Worm (Caenorhabditis elegans) whole organism, late embryonic: Measurements from ENCODE around the gene K04D7.6.

ENCODE experiments used
- C08G9.2 ChIP-seq: sonication (generic microtip); optimal IDR thresholded peaks from 2 replicates; lab custom pipeline; 2016; ENCODE audit warnings: mild to moderate bottlenecking, missing genetic modification characterization, moderate library complexity, missing compliant biosample characterization
- F13H6.1 ChIP-seq: sonication (generic microtip); optimal IDR thresholded peaks from 2 replicates; lab custom pipeline; 2016; ENCODE audit warnings: missing genetic modification characterization, missing compliant biosample characterization
- K02D7.2 ChIP-seq: sonication (generic microtip); optimal IDR thresholded peaks from 2 replicates; lab custom pipeline; 2017; ENCODE audit warnings: mild to moderate bottlenecking, missing genetic modification characterization, missing compliant biosample characterization
- Y22D7AL.16 ChIP-seq: sonication (generic microtip); optimal IDR thresholded peaks from 2 replicates; lab custom pipeline; 2016; ENCODE audit warnings: missing genetic modification characterization, missing compliant biosample characterization
- ceh-2 ChIP-seq: sonication (generic microtip); optimal IDR thresholded peaks from 2 replicates; lab custom pipeline; 2016; ENCODE audit warnings: missing genotype, missing genetic modification characterization, missing compliant biosample characterization
- ceh-31 ChIP-seq: sonication (generic microtip); optimal IDR thresholded peaks from 2 replicates; lab custom pipeline; 2016; ENCODE audit warnings: missing genetic modification characterization, missing compliant biosample characterization
- ceh-34 ChIP-seq: sonication (generic microtip); optimal IDR thresholded peaks from 2 replicates; lab custom pipeline; 2016; ENCODE audit warnings: mild to moderate bottlenecking, missing genetic modification characterization, missing compliant biosample characterization
- ceh-45 ChIP-seq: fragments of 200-800 bp; sonication (Bioruptor generic); IDR thresholded peaks from 2 replicates; pipeline ENCODE4 v1.3.6; 2022; ENCODE audit warnings: missing genetic modification reagents, missing genetic modification characterization, missing compliant biosample characterization
- ceh-48 ChIP-seq: sonication (generic microtip); optimal IDR thresholded peaks from 2 replicates; lab custom pipeline; 2016; ENCODE audit warnings: missing genetic modification characterization, inconsistent platforms, missing compliant biosample characterization
- ceh-9 ChIP-seq: sonication (generic microtip); optimal IDR thresholded peaks from 2 replicates; lab custom pipeline; 2016; ENCODE audit warnings: mild to moderate bottlenecking, missing genetic modification characterization, inconsistent platforms, missing compliant biosample characterization
- dmd-4 ChIP-seq: sonication (generic microtip); optimal IDR thresholded peaks from 2 replicates; lab custom pipeline; 2016; ENCODE audit warnings: borderline replicate concordance, missing genetic modification characterization, missing compliant biosample characterization
- elt-4 ChIP-seq: sonication (generic microtip); optimal IDR thresholded peaks from 2 replicates; lab custom pipeline; 2016; ENCODE audit warnings: missing genetic modification characterization, missing compliant biosample characterization
- ets-4 ChIP-seq: sonication (generic microtip); optimal IDR thresholded peaks from 2 replicates; lab custom pipeline; 2016; ENCODE audit warnings: missing genetic modification characterization, missing compliant biosample characterization
- eyg-1 ChIP-seq: sonication (generic microtip); optimal IDR thresholded peaks from 2 replicates; lab custom pipeline; 2016; ENCODE audit warnings: missing genotype, missing genetic modification characterization, missing compliant biosample characterization
- fkh-10 ChIP-seq: fragments of 150-350 bp; optimal IDR thresholded peaks from 2 replicates; lab custom pipeline; 2014; ENCODE audit warnings: missing biosample characterization, missing genetic modification reagents, missing genetic modification characterization
- fkh-6 ChIP-seq: sonication (generic microtip); optimal IDR thresholded peaks from 2 replicates; lab custom pipeline; 2016; ENCODE audit warnings: missing genetic modification characterization, missing compliant biosample characterization
- hlh-30 ChIP-seq: sonication (generic microtip); optimal IDR thresholded peaks from 2 replicates; lab custom pipeline; 2017; ENCODE audit warnings: antibody characterized with exemption, missing genetic modification characterization, missing compliant biosample characterization; ENCODE audit not compliant: insufficient read depth
- hlh-6 ChIP-seq: sonication (generic microtip); optimal IDR thresholded peaks from 2 replicates; lab custom pipeline; 2016; ENCODE audit warnings: missing genotype, missing genetic modification characterization, missing compliant biosample characterization
- hlh-8 ChIP-seq: sonication (generic microtip); optimal IDR thresholded peaks from 2 replicates; lab custom pipeline; 2016; ENCODE audit warnings: missing genotype, missing genetic modification characterization, missing compliant biosample characterization
- lin-11 ChIP-seq: fragments of 200-800 bp; sonication (Bioruptor generic); optimal IDR thresholded peaks from 2 replicates; lab custom pipeline; 2018; ENCODE audit warnings: mild to moderate bottlenecking, missing genetic modification characterization, missing compliant biosample characterization
- mec-3 ChIP-seq: sonication (generic microtip); optimal IDR thresholded peaks from 2 replicates; lab custom pipeline; 2016; ENCODE audit warnings: borderline replicate concordance, missing genetic modification characterization, missing compliant biosample characterization
- nfya-1 ChIP-seq: sonication (generic microtip); optimal IDR thresholded peaks from 2 replicates; lab custom pipeline; 2017; ENCODE audit warnings: missing genetic modification characterization, mild to moderate bottlenecking, missing compliant biosample characterization, antibody characterized with exemption, moderate library complexity
- odd-2 ChIP-seq: sonication (generic microtip); optimal IDR thresholded peaks from 2 replicates; lab custom pipeline; 2017; ENCODE audit warnings: antibody characterized with exemption, mild to moderate bottlenecking, missing genetic modification characterization, missing compliant biosample characterization
- pag-3 ChIP-seq: sonication (generic microtip); optimal IDR thresholded peaks from 2 replicates; lab custom pipeline; 2016; ENCODE audit warnings: missing compliant biosample characterization, missing genetic modification characterization, borderline replicate concordance
- pros-1 ChIP-seq: fragments of 150-350 bp; optimal IDR thresholded peaks from 2 replicates; lab custom pipeline; 2014; ENCODE audit warnings: missing biosample characterization, missing genetic modification reagents, missing genetic modification characterization
- ref-2 ChIP-seq: sonication (generic microtip); optimal IDR thresholded peaks from 2 replicates; lab custom pipeline; 2016; ENCODE audit warnings: missing genetic modification characterization, missing compliant biosample characterization
- syd-9 ChIP-seq: sonication (generic microtip); optimal IDR thresholded peaks from 2 replicates; lab custom pipeline; 2016; ENCODE audit warnings: mild to moderate bottlenecking, missing genetic modification characterization, moderate library complexity, missing compliant biosample characterization
- unc-42 ChIP-seq: sonication (generic microtip); optimal IDR thresholded peaks from 2 replicates; lab custom pipeline; 2016; ENCODE audit warnings: missing genotype, missing genetic modification characterization, missing compliant biosample characterization
- unc-55 ChIP-seq: sonication (generic microtip); optimal IDR thresholded peaks from 2 replicates; lab custom pipeline; 2017; ENCODE audit warnings: missing biosample characterization, missing genetic modification reagents, missing genetic modification characterization

K04D7.6 gene

DNA sequence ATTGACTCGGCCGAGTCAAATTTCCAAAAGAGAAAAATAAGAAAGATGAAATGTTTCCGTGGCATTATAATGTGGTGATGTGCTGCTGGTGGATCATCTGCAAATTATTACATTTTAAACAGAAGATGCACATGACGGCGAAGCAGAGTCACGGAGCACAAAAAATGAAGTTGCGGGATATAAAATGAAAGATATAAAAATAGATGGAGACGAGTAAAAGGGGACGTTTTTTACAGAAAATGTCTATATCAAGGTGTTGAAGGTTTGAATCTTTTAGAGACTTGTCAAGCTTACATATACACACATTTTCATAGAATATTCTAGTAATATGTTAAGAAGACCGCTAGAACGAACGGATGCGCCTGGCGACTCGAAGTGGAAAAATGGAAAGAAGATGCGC lies 11.7 kb downstream of the K04D7.6 start, which contains the start of gene ptrg-1:
Gene ptrg-1, minus strand, starts transcription at position 101 of the 400 bp plus-strand sequence.
- TF ChIP-seq lin-11 (tag; lab: Kevin White, UChicago) (no peak), dmd-4 (tag; lab: Kevin White, UChicago) (no peak), fkh-10 (GFP tag; lab: Kevin White, UChicago) (no peak)

DNA sequence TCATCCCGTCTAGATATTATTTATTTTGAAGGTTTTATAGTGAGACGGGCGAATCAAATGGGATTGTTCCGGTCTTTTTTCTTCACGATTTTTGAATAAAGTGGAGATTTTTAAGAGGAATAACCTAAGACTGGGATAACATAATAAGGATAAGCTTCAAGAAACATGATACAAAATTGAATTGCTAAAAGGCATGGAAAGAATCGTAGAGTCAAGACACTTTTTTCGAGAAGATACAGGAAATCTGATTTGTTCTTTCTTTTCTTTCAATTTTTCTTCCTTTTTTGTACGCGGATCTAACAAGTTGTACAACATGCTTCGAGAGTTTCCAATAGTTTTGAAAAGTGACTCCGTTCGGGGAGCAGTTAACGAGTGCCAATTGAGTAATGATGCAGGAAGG lies 14.6 kb downstream of the K04D7.6 start:
- TF ChIP-seq mec-3 (tag; lab: Kevin White, UChicago) (no peak), unc-55 (GFP tag; lab: Kevin White, UChicago) (no peak), unc-42 (tag; lab: Kevin White, UChicago) (peak; percentile 82)

DNA sequence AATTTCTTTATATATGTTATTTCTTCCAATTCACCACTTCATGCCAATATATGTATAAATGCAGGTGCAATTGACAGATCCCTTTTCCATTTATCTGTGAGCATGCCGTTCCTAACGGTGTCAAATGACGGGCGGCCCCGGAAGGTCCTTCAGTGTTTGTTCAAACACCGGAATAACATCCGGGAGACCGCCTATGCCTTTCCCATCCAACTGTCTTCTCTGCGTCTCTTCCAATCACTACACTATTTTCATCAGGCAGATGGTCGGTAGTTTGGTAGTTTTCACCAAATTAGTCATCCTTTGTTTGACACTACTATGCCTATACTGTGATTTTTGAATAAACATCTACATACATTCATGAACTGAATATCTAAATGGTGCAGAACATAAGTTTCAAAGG lies 15.5 kb downstream of the K04D7.6 start:
- TF ChIP-seq ceh-34 (tag; lab: Kevin White, UChicago) (peak; percentile 52), hlh-8 (tag; lab: Kevin White, UChicago) (no peak)
- TF ChIP-seq, all 69 proteins: peak for 1

DNA sequence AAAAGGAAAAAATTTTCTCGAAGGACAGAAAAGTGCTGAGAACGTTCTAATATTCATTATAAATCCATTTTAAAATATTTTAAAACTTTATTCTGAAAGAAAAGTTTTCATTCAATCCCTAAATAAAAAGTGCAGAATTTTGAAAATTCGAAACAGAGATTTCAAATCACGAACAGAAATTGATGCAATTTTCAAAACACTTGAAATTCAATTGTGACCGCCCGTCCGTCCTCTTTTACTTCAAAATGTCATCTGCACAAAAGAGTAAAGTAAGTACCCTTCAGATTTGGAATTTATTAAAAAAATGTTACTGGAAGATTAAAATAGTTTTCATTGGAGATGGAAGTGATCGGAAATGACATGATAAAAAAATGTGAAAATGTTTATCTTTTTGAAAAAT lies 17.6 kb downstream of the K04D7.6 start:
- TF ChIP-seq C08G9.2 (tag; lab: Kevin White, UChicago) (no peak), unc-42 (tag; lab: Kevin White, UChicago) (peak; percentile 34)

DNA sequence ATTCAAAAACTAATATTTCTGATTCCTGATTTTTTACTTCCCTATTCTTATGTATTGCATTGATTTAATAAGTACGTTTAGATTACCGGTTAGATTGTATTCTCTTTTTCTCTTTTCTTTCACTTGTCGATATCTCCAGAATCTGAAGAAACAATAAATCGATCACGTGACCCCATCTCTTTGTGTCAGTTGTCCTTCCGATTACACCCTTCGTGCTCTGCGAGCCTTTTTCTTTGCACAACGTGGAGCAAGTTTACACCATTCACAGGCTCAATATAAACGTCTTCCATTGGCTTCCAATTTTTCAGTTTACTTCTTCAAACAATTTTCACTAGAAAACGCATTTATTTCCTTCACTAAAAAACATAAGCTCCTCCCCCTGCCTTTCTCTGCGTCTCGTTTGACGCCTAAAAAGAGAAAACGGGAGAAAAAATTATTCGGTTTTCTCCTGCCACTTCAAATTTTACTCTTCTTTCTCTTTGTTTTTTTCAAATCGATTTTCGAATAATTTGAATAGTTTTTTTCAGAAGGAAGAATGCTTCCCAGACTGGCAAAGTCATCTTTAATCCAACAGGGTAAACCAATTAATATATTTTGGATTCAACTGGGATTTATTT lies 25.8 kb downstream of the K04D7.6 start, which contains the start of gene gta-1:
Gene gta-1, plus strand, starts transcription at position 528 of the 617 bp plus-strand sequence.
- TF ChIP-seq hlh-30 (tag; lab: Kevin White, UChicago) (peak; percentile 83), K02D7.2 (tag; lab: Kevin White, UChicago) (no peak), ceh-48 (tag; lab: Kevin White, UChicago) (no peak), eyg-1 (tag; lab: Kevin White, UChicago) (no peak), unc-55 (GFP tag; lab: Kevin White, UChicago) (peak; percentile 70), odd-2 (tag; lab: Kevin White, UChicago) (no peak)
- TF ChIP-seq, all 69 proteins: peak for 2

DNA sequence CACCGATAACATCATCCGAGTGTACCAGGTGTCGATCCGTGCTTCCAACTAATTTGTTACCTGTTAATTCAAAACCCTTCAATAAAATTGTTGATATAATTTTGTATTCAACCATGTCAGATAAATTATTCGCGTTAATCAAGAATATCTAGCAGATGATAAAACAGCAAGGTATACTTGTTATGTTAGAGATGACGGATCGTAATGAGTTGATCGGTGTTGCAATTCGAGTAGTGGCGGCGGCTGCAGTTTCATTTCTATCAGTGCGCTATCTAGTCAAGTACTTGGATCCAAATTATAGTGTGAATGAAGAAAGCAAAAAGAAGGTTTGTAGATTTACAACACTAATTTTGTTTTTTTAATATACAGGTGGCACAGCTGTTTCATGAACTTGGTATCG lies 28.3 kb downstream of the K04D7.6 start, which contains the start of gene mspn-1:
Gene mspn-1, plus strand, starts transcription at position 190 of the 400 bp plus-strand sequence.
- TF ChIP-seq eyg-1 (tag; lab: Kevin White, UChicago): no peak
- no peak for TF ChIP-seq ref-2 (tag; lab: Kevin White, UChicago)
- TF ChIP-seq hlh-6 (tag; lab: Kevin White, UChicago): no peak
- no peak for TF ChIP-seq fkh-6 (tag; lab: Kevin White, UChicago)
- no peak for TF ChIP-seq ets-4 (tag; lab: Kevin White, UChicago)
- TF ChIP-seq nfya-1 (tag; lab: Kevin White, UChicago): no peak
- TF ChIP-seq ceh-2: no peak
- no peak for TF ChIP-seq hlh-30 (tag; lab: Kevin White, UChicago)
- no peak for TF ChIP-seq unc-42 (tag; lab: Kevin White, UChicago)
- TF ChIP-seq F13H6.1 (tag; lab: Kevin White, UChicago): no peak
- no peak for TF ChIP-seq pag-3 (tag; lab: Kevin White, UChicago)
- TF ChIP-seq elt-4 (tag; lab: Kevin White, UChicago): no peak
- TF ChIP-seq ceh-45: no peak
- TF ChIP-seq ceh-31 (tag; lab: Kevin White, UChicago): no peak
- TF ChIP-seq Y22D7AL.16 (tag; lab: Kevin White, UChicago): no peak
- no peak for TF ChIP-seq syd-9 (tag; lab: Kevin White, UChicago)
- TF ChIP-seq pros-1 (tag; lab: Kevin White, UChicago): no peak
- no peak for TF ChIP-seq ceh-9 (tag; lab: Kevin White, UChicago)
